Worm (Caenorhabditis elegans): ENCODE measurements around the gene nlp-23.

The nlp-23 gene

DNA sequence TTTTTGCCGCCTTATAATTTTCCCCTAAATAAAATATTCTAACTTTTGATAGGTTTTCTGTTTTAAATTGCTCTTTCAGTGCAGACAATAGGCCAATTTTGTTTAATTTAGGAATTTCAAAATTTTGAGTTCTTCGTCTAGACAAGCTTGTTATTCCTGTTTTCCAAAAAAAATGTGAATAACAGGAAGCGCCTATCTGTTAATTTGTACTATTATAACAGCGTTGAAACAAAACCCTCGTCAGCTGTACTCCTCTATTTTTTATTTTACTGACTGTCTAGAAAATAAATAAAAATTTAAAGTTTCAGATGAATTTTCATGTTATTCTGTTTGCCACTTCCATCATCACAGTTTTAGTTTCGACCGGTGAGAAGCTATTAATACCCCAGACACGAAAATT lies 38.5 kb upstream of the nlp-23 start, which contains the start of gene F47G3.4:
Gene F47G3.4, plus strand, starts transcription at position 301 of the 400 bp plus-strand sequence.
- no peak for TF ChIP-seq nhr-6 (tag; optimal IDR thresholded peaks at IDR 0.05)
- TF ChIP-seq sma-9 (GFP tag; optimal IDR thresholded peaks at IDR 0.05): no peak
- no peak for TF ChIP-seq sma-9 (tag; optimal IDR thresholded peaks at IDR 0.05)
- TF ChIP-seq gmeb-1 (tag; optimal IDR thresholded peaks at IDR 0.05): no peak
- TF ChIP-seq ztf-4 (tag; optimal IDR thresholded peaks at IDR 0.05): no peak
- TF ChIP-seq zag-1 (tag; optimal IDR thresholded peaks at IDR 0.05): no peak
- no peak for TF ChIP-seq ama-1 (optimal IDR thresholded peaks at IDR 0.05)
- TF ChIP-seq nhr-11 (tag; optimal IDR thresholded peaks at IDR 0.05): no peak

- peak; percentile 9 for TF ChIP-seq nhr-25 (tag; optimal IDR thresholded peaks at IDR 0.05)
- no peak for TF ChIP-seq sem-4 (tag; optimal IDR thresholded peaks at IDR 0.05)
- TF ChIP-seq lin-11 (tag; optimal IDR thresholded peaks at IDR 0.05): no peak
- no peak for TF ChIP-seq ama-1 (optimal IDR thresholded peaks at IDR 0.05)
- no peak for TF ChIP-seq peb-1 (tag; optimal IDR thresholded peaks at IDR 0.05)
- TF ChIP-seq F13H6.1 (tag; optimal IDR thresholded peaks at IDR 0.05): no peak
- TF ChIP-seq dmd-4 (tag; optimal IDR thresholded peaks at IDR 0.05): no peak
- TF ChIP-seq nhr-129 (tag; optimal IDR thresholded peaks at IDR 0.05): peak; percentile 43
Measured at ce11 chrX:2380818-2381217, 38.1 kb upstream of the nlp-23 start.

- no peak for TF ChIP-seq zag-1 (tag; optimal IDR thresholded peaks at IDR 0.05)
- peak; percentile 48 for TF ChIP-seq blmp-1 (tag; optimal IDR thresholded peaks at IDR 0.05; ENCODE audit: insufficient read depth)
Measured at ce11 chrX:2375300-2376035, 32.7 kb upstream of the nlp-23 start, which contains the start of gene F47G3.3. TSS of gene F47G3.3 (plus strand) at chrX:2375985.

DNA sequence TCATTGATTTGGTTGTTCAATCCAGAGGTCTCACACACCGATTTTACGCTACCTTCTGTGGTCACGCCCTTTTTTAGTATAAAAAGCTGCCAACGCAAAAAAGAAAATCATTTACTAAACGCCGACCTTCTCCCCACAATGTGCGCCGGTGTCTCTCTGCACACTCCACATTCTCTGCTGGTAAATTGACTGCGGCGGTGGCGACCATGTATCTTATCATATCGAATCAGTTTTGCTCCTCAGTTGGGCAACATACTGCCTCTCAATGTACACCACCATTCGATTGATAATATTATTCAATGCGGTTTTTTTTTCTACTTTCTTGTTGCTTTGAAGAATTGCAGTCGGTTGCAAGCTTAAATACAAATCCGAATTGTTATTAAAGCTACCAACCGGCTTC lies 29.4 kb upstream of the nlp-23 start:
- TF ChIP-seq mbf-1 (tag; optimal IDR thresholded peaks at IDR 0.05): no peak
- no peak for TF ChIP-seq lin-13 (GFP tag; optimal IDR thresholded peaks at IDR 0.05)
- peak; percentile 17 for TF ChIP-seq nhr-129 (tag; optimal IDR thresholded peaks at IDR 0.05)
- peak; percentile 10 for TF ChIP-seq gmeb-1 (tag; optimal IDR thresholded peaks at IDR 0.05)
- no peak for TF ChIP-seq zag-1 (tag; optimal IDR thresholded peaks at IDR 0.05)
- no peak for TF ChIP-seq skn-1 (tag; optimal IDR thresholded peaks at IDR 0.05)
- no peak for TF ChIP-seq ama-1 (optimal IDR thresholded peaks at IDR 0.05)
- no peak for TF ChIP-seq Y55F3AM.14 (GFP tag; optimal IDR thresholded peaks at IDR 0.05)
- TF ChIP-seq nhr-12 (tag; optimal IDR thresholded peaks at IDR 0.05): no peak
- TF ChIP-seq crh-2 (tag; optimal IDR thresholded peaks at IDR 0.05): peak; percentile 7
- peak; percentile 45 for TF ChIP-seq fos-1 (tag; optimal IDR thresholded peaks at IDR 0.05)
- TF ChIP-seq lin-11 (tag; optimal IDR thresholded peaks at IDR 0.05): no peak
- no peak for TF ChIP-seq ztf-4 (tag; optimal IDR thresholded peaks at IDR 0.05)
- no peak for TF ChIP-seq sem-4 (tag; optimal IDR thresholded peaks at IDR 0.05)
- no peak for TF ChIP-seq aly-2 (tag; optimal IDR thresholded peaks at IDR 0.05)

ce11 chrX:2370655-2371054 lies 27.9 kb upstream of the nlp-23 start:
- TF ChIP-seq fos-1 (tag; optimal IDR thresholded peaks at IDR 0.05) (peak; percentile 77), crh-2 (tag; optimal IDR thresholded peaks at IDR 0.05) (peak; percentile 61), aly-2 (tag; optimal IDR thresholded peaks at IDR 0.05) (no peak)

DNA sequence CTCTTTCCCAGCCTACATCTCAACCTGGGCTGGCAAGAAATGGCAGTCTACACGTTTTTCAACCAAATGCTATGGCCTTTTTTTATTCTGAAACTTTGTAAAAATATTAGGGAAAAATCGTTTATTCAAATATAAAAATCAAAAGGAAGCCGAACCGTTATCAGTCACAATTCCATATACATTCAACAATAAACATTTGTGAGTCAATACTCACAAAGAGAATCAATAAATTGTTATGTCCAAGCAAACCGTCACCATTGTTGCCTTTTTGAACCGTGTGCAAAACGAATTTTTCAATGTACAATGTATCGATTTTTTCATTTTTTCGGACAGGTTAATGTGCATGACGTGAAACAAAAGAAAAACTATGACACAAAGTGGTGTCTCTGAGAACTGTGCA lies 26.3 kb upstream of the nlp-23 start:
- TF ChIP-seq fos-1 (tag; optimal IDR thresholded peaks at IDR 0.05) (peak; percentile 28), egl-27 (tag; optimal IDR thresholded peaks at IDR 0.05) (no peak), nhr-11 (tag; optimal IDR thresholded peaks at IDR 0.05) (no peak)

ce11 chrX:2368042-2368814 lies 25.5 kb upstream of the nlp-23 start:
- peak; percentile 43 for TF ChIP-seq F13H6.1 (tag; optimal IDR thresholded peaks at IDR 0.05)
- peak; percentile 83 for TF ChIP-seq nhr-25 (tag; optimal IDR thresholded peaks at IDR 0.05)
- TF ChIP-seq blmp-1 (tag; optimal IDR thresholded peaks at IDR 0.05; ENCODE audit: insufficient read depth): peak; percentile 85
- peak; percentile 47 for TF ChIP-seq sma-9 (GFP tag; optimal IDR thresholded peaks at IDR 0.05)
- TF ChIP-seq sma-9 (tag; optimal IDR thresholded peaks at IDR 0.05): no peak
- peak; percentile 28 for TF ChIP-seq nhr-129 (tag; optimal IDR thresholded peaks at IDR 0.05)
- TF ChIP-seq nhr-12 (tag; optimal IDR thresholded peaks at IDR 0.05): no peak

Data from whole organism, L2 larva.